Worm (Caenorhabditis elegans) whole organism, L4 larva: Measurements from ENCODE around the gene C18F10.2.

Experiments used
- D1046.2 ChIP-seq: fragments of 200-800 bp; sonication (Bioruptor generic); IDR thresholded peaks from 2 replicates; pipeline ENCODE4 v1.3.6; 2022; ENCODE audit warnings: missing genetic modification characterization, missing compliant biosample characterization
- F10B5.3 ChIP-seq: sonication (generic microtip); optimal IDR thresholded peaks from 2 replicates; lab custom pipeline; 2016; ENCODE audit warnings: mild to moderate bottlenecking, missing genetic modification characterization, missing compliant biosample characterization
- F26F4.8 ChIP-seq: fragments of 200-800 bp; sonication (Bioruptor generic); conservative IDR thresholded peaks from 2 replicates; pipeline ENCODE4 v1.3.6; 2022; ENCODE audit warnings: missing genetic modification characterization, missing compliant biosample characterization
- F44E2.7 ChIP-seq: fragments of 200-800 bp; sonication (Bioruptor generic); IDR thresholded peaks from 2 replicates; pipeline ENCODE4 v2.1.2; 2022; ENCODE audit warnings: missing genetic modification characterization, missing compliant biosample characterization
- T20F7.1 ChIP-seq: fragments of 200-800 bp; sonication (Bioruptor generic); optimal IDR thresholded peaks from 2 replicates; lab custom pipeline; 2018; ENCODE audit warnings: mild to moderate bottlenecking, missing genetic modification characterization, missing compliant biosample characterization
- Y5F2A.4 ChIP-seq: fragments of 200-800 bp; sonication (Bioruptor generic); optimal IDR thresholded peaks from 2 replicates; lab custom pipeline; 2018; ENCODE audit warnings: mild to moderate bottlenecking, missing genetic modification characterization, missing compliant biosample characterization
- ZK337.2 ChIP-seq: fragments of 200-800 bp; sonication (Bioruptor generic); IDR thresholded peaks from 2 replicates; pipeline ENCODE4 v1.3.6; 2022; ENCODE audit warnings: missing genetic modification reagents, missing genetic modification characterization, missing compliant biosample characterization
- aha-1 ChIP-seq: fragments of 150-350 bp; peaks from one replicate; lab custom pipeline; 2014; ENCODE audit warnings: missing biosample characterization, missing genetic modification characterization
- ceh-20 ChIP-seq: fragments of 200-800 bp; sonication (Bioruptor generic); IDR thresholded peaks from 2 replicates; pipeline ENCODE4 v1.3.6; 2022; ENCODE audit warnings: missing genetic modification reagents, missing genetic modification characterization, missing compliant biosample characterization
- ceh-28 ChIP-seq: fragments of 150-350 bp; optimal IDR thresholded peaks from 2 replicates; lab custom pipeline; 2014; ENCODE audit warnings: missing biosample characterization, missing genetic modification reagents, missing genetic modification characterization
- ceh-32 ChIP-seq: sonication (generic microtip); optimal IDR thresholded peaks from 2 replicates; lab custom pipeline; 2016; ENCODE audit warnings: mild to moderate bottlenecking, missing genetic modification characterization, missing compliant biosample characterization; ENCODE audit not compliant: poor library complexity
- ceh-62 ChIP-seq: sonication (generic microtip); optimal IDR thresholded peaks from 2 replicates; lab custom pipeline; 2017; ENCODE audit warnings: missing biosample characterization, missing genetic modification characterization
- ceh-82 ChIP-seq: sonication (generic microtip); optimal IDR thresholded peaks from 2 replicates; lab custom pipeline; 2017; ENCODE audit warnings: missing biosample characterization, missing genetic modification characterization
- ces-1 ChIP-seq: fragments of 150-350 bp; sonication (generic microtip); optimal IDR thresholded peaks from 4 replicates; lab custom pipeline; 2014; ENCODE audit warnings: missing biosample characterization, missing genetic modification reagents, missing genetic modification characterization
- cey-2 ChIP-seq: sonication (generic microtip); optimal IDR thresholded peaks from 3 replicates; lab custom pipeline; 2017; ENCODE audit warnings: missing genetic modification characterization, mild to moderate bottlenecking, missing compliant biosample characterization, antibody characterized with exemption, borderline replicate concordance; ENCODE audit not compliant: insufficient read depth
- ctbp-1 ChIP-seq: fragments of 200-800 bp; sonication (Bioruptor generic); IDR thresholded peaks from 2 replicates; pipeline ENCODE4 v1.3.6; 2022; ENCODE audit warnings: missing genetic modification reagents, missing genetic modification characterization, missing compliant biosample characterization
- daf-16 ChIP-seq, 3 experiments: sonication (generic microtip); optimal IDR thresholded peaks; 2 replicates each; lab custom pipeline; 2016 to 2017; ENCODE audit warnings: missing genetic modification characterization in 3 of 3, missing genetic modification reagents in 3 of 3, mild to moderate bottlenecking in 2 of 3, missing compliant biosample characterization in 2 of 3, missing biosample characterization in 1 of 3, moderate library complexity in 1 of 3
- daf-19 ChIP-seq: fragments of 200-800 bp; sonication (Bioruptor generic); conservative IDR thresholded peaks from 2 replicates; pipeline ENCODE4 v1.3.6; 2022; ENCODE audit warnings: missing genetic modification characterization, missing compliant biosample characterization
- daf-8 ChIP-seq: fragments of 200-800 bp; sonication (Bioruptor generic); IDR thresholded peaks from 2 replicates; pipeline ENCODE4 v1.3.6; 2022; ENCODE audit warnings: missing genetic modification characterization, missing compliant biosample characterization
- dmd-6 ChIP-seq: fragments of 200-800 bp; sonication (Bioruptor generic); IDR thresholded peaks from 2 replicates; pipeline ENCODE4 v1.3.6; 2022; ENCODE audit warnings: missing genetic modification reagents, missing genetic modification characterization, missing compliant biosample characterization
- fkh-10 ChIP-seq: fragments of 150-350 bp; optimal IDR thresholded peaks from 2 replicates; lab custom pipeline; 2014; ENCODE audit warnings: missing biosample characterization, missing genetic modification reagents, missing genetic modification characterization
- fos-1 ChIP-seq: fragments of 150-350 bp; optimal IDR thresholded peaks from 2 replicates; lab custom pipeline; 2014; ENCODE audit warnings: missing biosample characterization, missing genetic modification characterization
- hif-1 ChIP-seq, 2 experiments: sonication (generic microtip); optimal IDR thresholded peaks; 2 replicates each; lab custom pipeline; 2016 to 2017; ENCODE audit warnings: missing compliant biosample characterization in 2 of 2, missing genetic modification characterization in 2 of 2, missing genetic modification reagents in 2 of 2, missing genotype in 2 of 2, mild to moderate bottlenecking in 1 of 2
- hmg-1.1 ChIP-seq: fragments of 200-800 bp; sonication (Bioruptor generic); IDR thresholded peaks from 2 replicates; pipeline ENCODE4 v1.3.6; 2022; ENCODE audit warnings: missing genetic modification reagents, missing genetic modification characterization, missing compliant biosample characterization
- lin-13 ChIP-seq: fragments of 150-350 bp; optimal IDR thresholded peaks from 2 replicates; lab custom pipeline; 2014; ENCODE audit warnings: missing biosample characterization, missing genetic modification reagents, missing genetic modification characterization
- lin-38 ChIP-seq: fragments of 200-800 bp; sonication (Bioruptor generic); IDR thresholded peaks from 2 replicates; pipeline ENCODE4 v1.3.6; 2022; ENCODE audit warnings: missing genetic modification reagents, missing genetic modification characterization, missing compliant biosample characterization
- lin-39 ChIP-seq: fragments of 150-350 bp; optimal IDR thresholded peaks from 2 replicates; lab custom pipeline; 2014; ENCODE audit warnings: missing biosample characterization, missing genetic modification reagents, missing genetic modification characterization
- lir-3 ChIP-seq: sonication (generic microtip); optimal IDR thresholded peaks from 2 replicates; lab custom pipeline; 2016; ENCODE audit warnings: mild to moderate bottlenecking, missing genetic modification characterization, missing compliant biosample characterization
- lsy-2 ChIP-seq, 2 experiments: fragments of 150-350 bp in 1 of 2; sonication (generic microtip) in 1 of 2; optimal IDR thresholded peaks; 2 replicates each; lab custom pipeline; 2014 to 2017; ENCODE audit warnings: missing biosample characterization in 2 of 2, missing genetic modification characterization in 2 of 2
- madf-5 ChIP-seq, 2 experiments: fragments of 200-800 bp; sonication (Bioruptor generic); IDR thresholded peaks; 2 replicates each; pipeline ENCODE4 v1.3.6; 2022; ENCODE audit warnings: missing compliant biosample characterization in 2 of 2, missing genetic modification characterization in 2 of 2
- madf-9 ChIP-seq: fragments of 200-800 bp; sonication (Bioruptor generic); conservative IDR thresholded peaks from 2 replicates; pipeline ENCODE4 v1.3.6; 2022; ENCODE audit warnings: missing genetic modification reagents, missing genetic modification characterization, missing compliant biosample characterization
- mes-2 ChIP-seq: sonication (generic microtip); optimal IDR thresholded peaks from 2 replicates; lab custom pipeline; 2016; ENCODE audit warnings: missing genotype, mild to moderate bottlenecking, missing genetic modification characterization, missing compliant biosample characterization; ENCODE audit not compliant: poor library complexity, severe bottlenecking
- mxl-3 ChIP-seq: fragments of 200-800 bp; sonication (Bioruptor generic); optimal IDR thresholded peaks from 2 replicates; lab custom pipeline; 2018; ENCODE audit warnings: mild to moderate bottlenecking, missing genetic modification characterization, missing compliant biosample characterization
- nhr-11 ChIP-seq: fragments of 150-350 bp; optimal IDR thresholded peaks from 2 replicates; lab custom pipeline; 2014; ENCODE audit warnings: missing biosample characterization, missing genetic modification characterization
- nhr-111 ChIP-seq: fragments of 200-800 bp; sonication (Bioruptor generic); optimal IDR thresholded peaks from 2 replicates; lab custom pipeline; 2018; ENCODE audit warnings: mild to moderate bottlenecking, missing genetic modification characterization, missing compliant biosample characterization
- nhr-237 ChIP-seq: sonication (generic microtip); optimal IDR thresholded peaks from 2 replicates; lab custom pipeline; 2017; ENCODE audit warnings: missing biosample characterization, missing genetic modification characterization
- nhr-41 ChIP-seq: fragments of 200-800 bp; sonication (Bioruptor generic); IDR thresholded peaks from 2 replicates; pipeline ENCODE4 v1.3.6; 2022; ENCODE audit warnings: missing genetic modification reagents, missing genetic modification characterization, missing compliant biosample characterization
- nhr-42 ChIP-seq: fragments of 200-800 bp; sonication (Bioruptor generic); IDR thresholded peaks from 2 replicates; pipeline ENCODE4 v1.3.6; 2022; ENCODE audit warnings: missing genetic modification characterization, missing compliant biosample characterization
- nhr-48 ChIP-seq: sonication (generic microtip); optimal IDR thresholded peaks from 2 replicates; lab custom pipeline; 2016; ENCODE audit warnings: mild to moderate bottlenecking, missing genetic modification characterization, missing compliant biosample characterization
- nhr-6 ChIP-seq: fragments of 150-350 bp; optimal IDR thresholded peaks from 2 replicates; lab custom pipeline; 2014; ENCODE audit warnings: missing biosample characterization, missing genetic modification characterization
- nhr-76 ChIP-seq: fragments of 150-350 bp; optimal IDR thresholded peaks from 2 replicates; lab custom pipeline; 2014; ENCODE audit warnings: missing biosample characterization, missing genetic modification characterization
- pha-4 ChIP-seq, 2 experiments: fragments of 150-350 bp in 1 of 2; fragments of 200-800 bp in 1 of 2; sonication (Bioruptor generic) in 1 of 2; IDR thresholded peaks in 1 of 2; optimal IDR thresholded peaks in 1 of 2; 2 replicates each; pipeline versions ENCODE4 v1.3.6 to Lab custom; 2014 to 2022; ENCODE audit warnings: missing genetic modification characterization in 2 of 2, missing genetic modification reagents in 2 of 2, missing biosample characterization in 1 of 2, missing compliant biosample characterization in 1 of 2
- saeg-2 ChIP-seq: fragments of 200-800 bp; sonication (Bioruptor generic); IDR thresholded peaks from 2 replicates; pipeline ENCODE4 v1.3.6; 2022; ENCODE audit warnings: missing genetic modification reagents, missing genetic modification characterization, missing compliant biosample characterization
- spr-1 ChIP-seq: sonication (generic microtip); optimal IDR thresholded peaks from 2 replicates; lab custom pipeline; 2016; ENCODE audit warnings: mild to moderate bottlenecking, missing genetic modification characterization, missing compliant biosample characterization
- unc-39 ChIP-seq: sonication (generic microtip); optimal IDR thresholded peaks from 2 replicates; lab custom pipeline; 2017; ENCODE audit warnings: missing biosample characterization, missing genetic modification characterization
- vab-7 ChIP-seq: fragments of 200-800 bp; sonication (Bioruptor generic); IDR thresholded peaks from 2 replicates; pipeline ENCODE4 v1.3.6; 2022; ENCODE audit warnings: missing genetic modification reagents, missing genetic modification characterization, missing compliant biosample characterization
- zag-1 ChIP-seq: fragments of 150-350 bp; optimal IDR thresholded peaks from 2 replicates; lab custom pipeline; 2014; ENCODE audit warnings: missing biosample characterization, missing genetic modification characterization
- zfp-3 ChIP-seq: fragments of 200-800 bp; sonication (Bioruptor generic); conservative IDR thresholded peaks from 2 replicates; pipeline ENCODE4 v1.3.6; 2022; ENCODE audit warnings: missing genetic modification reagents, missing genetic modification characterization, missing compliant biosample characterization
- ztf-11 ChIP-seq: fragments of 150-350 bp; optimal IDR thresholded peaks from 2 replicates; lab custom pipeline; 2014; ENCODE audit warnings: missing biosample characterization, missing genetic modification characterization
- ztf-7 ChIP-seq: fragments of 150-350 bp; optimal IDR thresholded peaks from 2 replicates; lab custom pipeline; 2014; ENCODE audit warnings: missing biosample characterization, missing genetic modification characterization

C18F10.2 gene

ce11 chrIII:6280070-6280596 is 7.2 kb downstream of the C18F10.2 start, which contains the start of gene hmg-1.2 (continued):
- TF ChIP-seq nhr-111 (GFP tag; lab: Kevin White, UChicago) (no peak), fos-1 (tag; lab: Kevin White, UChicago) (no peak), D1046.2 (no peak), nhr-48 (peak; percentile 68), lsy-2 (tag; optimal IDR thresholded peaks at IDR 0.05; lab: Kevin White, UChicago) (peak; percentile 54 to 83), lin-39 (tag; lab: Kevin White, UChicago) (no peak), cey-2 (tag; lab: Kevin White, UChicago) (no peak), lin-38 (peak; percentile 52), zag-1 (tag; lab: Kevin White, UChicago) (no peak), ceh-32 (no peak), hif-1 (tag; optimal IDR thresholded peaks at IDR 0.05; lab: Kevin White, UChicago) (peak in 1 of 2 experiments; percentile 78), daf-16 (GFP tag; optimal IDR thresholded peaks at IDR 0.05; lab: Kevin White, UChicago) (peak; percentile 66 to 81), daf-16 (tag; optimal IDR thresholded peaks at IDR 0.05; lab: Kevin White, UChicago) (peak; percentile 67), mxl-3 (peak; percentile 74), ceh-20 (GFP tag; lab: Robert Waterston, UW) (0 out of 2 replicates have a peak, but pooled peaks have one; percentile 44), nhr-11 (peak; percentile 77), zfp-3 (GFP tag; lab: Robert Waterston, UW) (peak; percentile 70; the same call in 1 of the 2 replicates), ZK337.2 (no peak), unc-39 (tag; lab: Kevin White, UChicago) (no peak), ctbp-1 (GFP tag; lab: Robert Waterston, UW) (peak; percentile 63; the same call in 1 of the 2 replicates), ceh-28 (no peak), ceh-62 (no peak), fkh-10 (GFP tag; lab: Kevin White, UChicago) (peak; percentile 16), aha-1 (tag; lab: Kevin White, UChicago) (peak; percentile 91), T20F7.1 (GFP tag; lab: Kevin White, UChicago) (peak; percentile 59), nhr-76 (tag; lab: Kevin White, UChicago) (no peak), nhr-41 (GFP tag; lab: Robert Waterston, UW) (no peak), spr-1 (tag; lab: Kevin White, UChicago) (peak; percentile 70), daf-8 (GFP tag; lab: Robert Waterston, UW) (no peak), nhr-6 (tag; lab: Kevin White, UChicago) (peak; percentile 39), dmd-6 (peak; percentile 66), ztf-11 (tag; lab: Kevin White, UChicago) (no peak), hmg-1.1 (GFP tag; lab: Robert Waterston, UW) (peak; percentile 92), vab-7 (GFP tag; lab: Robert Waterston, UW) (no peak), lir-3 (no peak), ces-1 (GFP tag; lab: Kevin White, UChicago) (no peak), F10B5.3 (tag; lab: Kevin White, UChicago) (peak; percentile 58), madf-5 (GFP tag; IDR thresholded peaks at IDR 0.05; lab: Robert Waterston, UW) (no peak), mes-2 (tag; lab: Kevin White, UChicago) (peak; percentile 66), ceh-82 (tag; lab: Kevin White, UChicago) (no peak), nhr-237 (tag; lab: Kevin White, UChicago) (no peak), lin-13 (GFP tag; lab: Kevin White, UChicago) (peak; percentile 56), madf-9 (GFP tag; lab: Robert Waterston, UW) (0 out of 2 replicates have a peak, but pooled peaks have one; percentile 40), pha-4 (GFP tag; IDR thresholded peaks at IDR 0.05; lab: Robert Waterston, UW) (peak; percentile 67), pha-4 (tag; optimal IDR thresholded peaks at IDR 0.05; lab: Kevin White, UChicago) (peak; percentile 20), F26F4.8 (GFP tag; lab: Robert Waterston, UW) (no peak), F44E2.7 (GFP tag; lab: Robert Waterston, UW) (no peak), nhr-42 (GFP tag; lab: Robert Waterston, UW) (no peak), daf-19 (GFP tag; lab: Robert Waterston, UW) (0 out of 2 replicates have a peak, but pooled peaks have one; percentile 66), saeg-2 (GFP tag; lab: Robert Waterston, UW) (no peak), Y5F2A.4 (GFP tag; lab: Kevin White, UChicago) (no peak), ztf-7 (peak; percentile 16)
